Worm (Caenorhabditis elegans) whole organism, L1 larva: Measurements from ENCODE around the gene dgtr-1.
A peak's percentile ranks its signal among the peaks of the same experiment; 100 is the strongest.

ENCODE experiments used
- alr-1 ChIP-seq: fragments of 200-800 bp; sonication (Bioruptor generic); optimal IDR thresholded peaks from 2 replicates; lab custom pipeline; 2018; ENCODE audit warnings: borderline replicate concordance, mild to moderate bottlenecking, missing genetic modification characterization, missing compliant biosample characterization
- aly-2 ChIP-seq: fragments of 150-350 bp; optimal IDR thresholded peaks from 2 replicates; lab custom pipeline; 2014; ENCODE audit warnings: missing biosample characterization, missing genetic modification characterization
- egl-27 ChIP-seq, 2 experiments: fragments of 150-350 bp in 1 of 2; sonication (generic microtip); optimal IDR thresholded peaks; 3 replicates each; lab custom pipeline; 2017 to 2018; ENCODE audit warnings: missing biosample characterization in 2 of 2, missing genetic modification characterization in 2 of 2, missing genetic modification reagents in 2 of 2
- elt-3 ChIP-seq, 6 experiments: fragments of 150-350 bp in 1 of 6; sonication (generic microtip); optimal IDR thresholded peaks; 2 replicates each; lab custom pipeline; 2017 to 2018; ENCODE audit warnings: missing biosample characterization in 6 of 6, missing genetic modification characterization in 6 of 6, inconsistent platforms in 1 of 6
- hpl-2 ChIP-seq: fragments of 150-350 bp; optimal IDR thresholded peaks from 2 replicates; lab custom pipeline; 2014; ENCODE audit warnings: missing biosample characterization, missing genetic modification reagents, missing genetic modification characterization
- isw-1 ChIP-seq: fragments of 200-800 bp; sonication (Bioruptor generic); IDR thresholded peaks from 2 replicates; pipeline ENCODE4 v1.3.6; 2022; ENCODE audit warnings: missing genetic modification characterization, missing compliant biosample characterization
- jun-1 ChIP-seq: fragments of 150-350 bp; optimal IDR thresholded peaks from 2 replicates; lab custom pipeline; 2014; ENCODE audit warnings: missing biosample characterization, missing genetic modification reagents, missing genetic modification characterization
- mef-2 ChIP-seq: fragments of 150-350 bp; optimal IDR thresholded peaks from 2 replicates; lab custom pipeline; 2014; ENCODE audit warnings: missing biosample characterization, missing genetic modification characterization
- nhr-12 ChIP-seq: sonication (generic microtip); optimal IDR thresholded peaks from 2 replicates; lab custom pipeline; 2017; ENCODE audit warnings: missing biosample characterization, missing genetic modification characterization
- nhr-237 ChIP-seq: fragments of 150-350 bp; optimal IDR thresholded peaks from 2 replicates; lab custom pipeline; 2014; ENCODE audit warnings: missing biosample characterization, missing genetic modification characterization
- nhr-76 ChIP-seq: sonication (generic microtip); optimal IDR thresholded peaks from 2 replicates; lab custom pipeline; 2017; ENCODE audit warnings: missing biosample characterization, missing genetic modification characterization
- nhr-77 ChIP-seq: fragments of 150-350 bp; optimal IDR thresholded peaks from 2 replicates; lab custom pipeline; 2014; ENCODE audit warnings: missing biosample characterization, missing genetic modification characterization
- xbp-1 ChIP-seq: sonication (generic microtip); optimal IDR thresholded peaks from 2 replicates; lab custom pipeline; 2016; ENCODE audit warnings: missing genetic modification characterization, missing compliant biosample characterization
- ztf-4 ChIP-seq: fragments of 150-350 bp; optimal IDR thresholded peaks from 2 replicates; lab custom pipeline; 2014; ENCODE audit warnings: missing biosample characterization, missing genetic modification characterization

DNA sequence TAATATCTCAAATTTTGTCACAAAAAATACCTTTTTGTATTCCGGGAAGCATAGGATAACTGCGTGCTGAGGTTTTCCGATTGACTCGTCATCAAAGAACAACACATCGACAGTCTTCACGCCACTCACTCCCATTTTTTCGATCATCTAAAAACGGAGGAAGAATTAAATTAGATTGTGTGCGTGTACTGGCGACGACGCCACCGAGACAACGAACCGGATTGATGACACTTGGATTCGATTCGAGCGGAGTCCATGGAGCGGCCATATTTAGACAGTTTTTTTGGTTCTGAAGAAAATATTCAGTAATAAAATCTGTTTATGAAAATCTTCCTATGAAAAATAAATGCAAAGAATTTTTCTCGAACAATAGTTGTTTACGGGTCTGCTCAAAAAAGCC lies 14.2 kb downstream of the dgtr-1 start, which contains the start of gene ubh-1:
- no peak for TF ChIP-seq nhr-77 (tag; lab: Kevin White, UChicago)
- peak in 1 of 6 experiments; percentile 23 for TF ChIP-seq elt-3 (tag; optimal IDR thresholded peaks at IDR 0.05; lab: Kevin White, UChicago)
- TF ChIP-seq nhr-76 (tag; lab: Kevin White, UChicago): no peak
- no peak for TF ChIP-seq alr-1 (tag; lab: Kevin White, UChicago)
- TF ChIP-seq ztf-4 (tag; lab: Kevin White, UChicago): no peak
- no peak for TF ChIP-seq aly-2
- no peak for TF ChIP-seq jun-1 (tag; lab: Kevin White, UChicago)
- TF ChIP-seq mef-2 (tag; lab: Kevin White, UChicago): no peak
- TF ChIP-seq xbp-1: no peak
- TF ChIP-seq hpl-2 (GFP tag; lab: Kevin White, UChicago): no peak
- no peak for TF ChIP-seq nhr-12 (tag; lab: Kevin White, UChicago)
- TF ChIP-seq isw-1: no peak
- TF ChIP-seq egl-27 (tag; optimal IDR thresholded peaks at IDR 0.05; lab: Kevin White, UChicago): no peak
- TF ChIP-seq nhr-237: no peak
